Fruit fly (Drosophila melanogaster) whole organism, embryonic: ENCODE measurements around the gene DPCoAC.
A peak's percentile ranks its signal among the peaks of the same experiment; 100 is the strongest.

ENCODE experiments used
- Awh ChIP-seq: fragments of 200-800 bp; sonication (Bioruptor generic); IDR thresholded peaks from 2 replicates; pipeline ENCODE4, ENCODE4 v1.3.6; 2022; ENCODE audit warnings: missing biosample characterization, missing genetic modification characterization
- Blimp-1 ChIP-seq: fragments of 200-800 bp; sonication (Bioruptor generic); optimal IDR thresholded peaks from 3 replicates; lab custom pipeline; 2018; ENCODE audit warnings: missing biosample characterization, missing genetic modification characterization, mild to moderate bottlenecking, moderate library complexity, missing genetic modification reagents
- CG11456 ChIP-seq: fragments of 200-800 bp; sonication (Bioruptor generic); IDR thresholded peaks from 3 replicates; pipeline ENCODE4 v1.3.6; 2022; ENCODE audit warnings: missing biosample characterization, missing genetic modification characterization
- CG11504 ChIP-seq: fragments of 200-800 bp; sonication (Bioruptor generic); optimal IDR thresholded peaks from 3 replicates; lab custom pipeline; 2019; ENCODE audit warnings: missing biosample characterization, mild to moderate bottlenecking, missing genetic modification characterization, moderate library complexity
- CG11696 ChIP-seq: fragments of 200-800 bp; sonication (Bioruptor generic); IDR thresholded peaks from 2 replicates; pipeline ENCODE4 v1.3.6; 2022; ENCODE audit warnings: missing biosample characterization, missing genetic modification characterization
- CG1233 ChIP-seq: fragments of 200-800 bp; sonication (Bioruptor generic); optimal IDR thresholded peaks from 4 replicates; lab custom pipeline; 2018; ENCODE audit warnings: missing biosample characterization, mild to moderate bottlenecking, missing genetic modification characterization
- CG12769 ChIP-seq: fragments of 200-800 bp; sonication (Bioruptor generic); optimal IDR thresholded peaks from 2 replicates; lab custom pipeline; 2019; ENCODE audit warnings: missing biosample characterization, mild to moderate bottlenecking, missing genetic modification characterization, moderate library complexity
- CG14014 ChIP-seq: fragments of 200-800 bp; sonication (Bioruptor generic); IDR thresholded peaks from 2 replicates; pipeline ENCODE4 v1.3.6; 2022; ENCODE audit warnings: missing biosample characterization, missing genetic modification characterization
- CG15601 ChIP-seq: fragments of 200-800 bp; sonication (Bioruptor generic); optimal IDR thresholded peaks from 3 replicates; lab custom pipeline; 2019; ENCODE audit warnings: missing biosample characterization, mild to moderate bottlenecking, missing genetic modification characterization, moderate library complexity
- CG17359 ChIP-seq: fragments of 200-800 bp; sonication (Bioruptor generic); optimal IDR thresholded peaks from 3 replicates; lab custom pipeline; 2018; ENCODE audit warnings: missing biosample characterization, mild to moderate bottlenecking, missing genetic modification characterization, moderate library complexity
- CG17385 ChIP-seq: fragments of 200-800 bp; sonication (Bioruptor generic); optimal IDR thresholded peaks from 3 replicates; lab custom pipeline; 2018; ENCODE audit warnings: missing biosample characterization, mild to moderate bottlenecking, missing genetic modification characterization
- CG2129 ChIP-seq: fragments of 200-800 bp; sonication (Bioruptor generic); IDR thresholded peaks from 2 replicates; pipeline ENCODE4 v1.3.6; 2022; ENCODE audit warnings: missing biosample characterization, missing genetic modification characterization; ENCODE audit not compliant: partially characterized antibody
- CG2199 ChIP-seq: fragments of 200-800 bp; sonication (Bioruptor generic); IDR thresholded peaks from 3 replicates; pipeline ENCODE4 v1.3.6; 2022; ENCODE audit warnings: missing biosample characterization, missing genetic modification characterization
- CG31365 ChIP-seq: fragments of 200-800 bp; sonication (Bioruptor generic); optimal IDR thresholded peaks from 2 replicates; lab custom pipeline; 2018; ENCODE audit warnings: missing biosample characterization, mild to moderate bottlenecking, missing genetic modification characterization
- CG3847 ChIP-seq: fragments of 200-800 bp; sonication (Bioruptor generic); IDR thresholded peaks from 2 replicates; pipeline ENCODE4 v1.3.6; 2022; ENCODE audit warnings: missing biosample characterization, missing genetic modification characterization
- CG42726 ChIP-seq: fragments of 200-800 bp; sonication (Bioruptor generic); IDR thresholded peaks from 2 replicates; pipeline ENCODE4 v1.3.6; 2022; ENCODE audit warnings: missing biosample characterization, missing genetic modification characterization; ENCODE audit not compliant: partially characterized antibody
- CG43689 ChIP-seq: fragments of 200-800 bp; sonication (Bioruptor generic); IDR thresholded peaks from 2 replicates; pipeline ENCODE4 v1.3.6; 2022; ENCODE audit warnings: missing biosample characterization, missing genetic modification characterization
- CG4424 ChIP-seq: fragments of 200-800 bp; sonication (Bioruptor generic); optimal IDR thresholded peaks from 3 replicates; lab custom pipeline; 2016; ENCODE audit warnings: missing biosample characterization, missing genetic modification characterization
- CG5180 ChIP-seq: fragments of 200-800 bp; sonication (Bioruptor generic); optimal IDR thresholded peaks from 3 replicates; lab custom pipeline; 2017; ENCODE audit warnings: missing biosample characterization, missing genetic modification characterization, mild to moderate bottlenecking, moderate library complexity, missing genetic modification reagents
- CG6791 ChIP-seq: fragments of 200-800 bp; sonication (Bioruptor generic); IDR thresholded peaks from 3 replicates; pipeline ENCODE4 v1.3.6; 2022; ENCODE audit warnings: missing biosample characterization, missing genetic modification characterization; ENCODE audit not compliant: partially characterized antibody
- Deaf1 ChIP-seq: fragments of 200-800 bp; optimal IDR thresholded peaks from 3 replicates; lab custom pipeline; 2019; ENCODE audit warnings: missing biosample characterization, mild to moderate bottlenecking, missing genetic modification characterization, moderate library complexity
- Gug ChIP-seq: fragments of 200-800 bp; sonication (Bioruptor generic); IDR thresholded peaks from 4 replicates; pipeline ENCODE4 v1.3.6; 2022; ENCODE audit warnings: missing biosample characterization, missing genetic modification characterization
- HHEX ChIP-seq: fragments of 200-800 bp; sonication (Bioruptor generic); optimal IDR thresholded peaks from 3 replicates; lab custom pipeline; 2017; ENCODE audit warnings: missing biosample characterization, mild to moderate bottlenecking, missing genetic modification characterization, missing genetic modification reagents
- HLH3B ChIP-seq: fragments of 200-800 bp; sonication (Bioruptor generic); IDR thresholded peaks from 2 replicates; pipeline ENCODE4 v1.3.6; 2022; ENCODE audit warnings: missing biosample characterization, missing genetic modification characterization
- HLHmδ ChIP-seq: fragments of 200-800 bp; sonication (Bioruptor generic); optimal IDR thresholded peaks from 2 replicates; lab custom pipeline; 2018; ENCODE audit warnings: missing biosample characterization, mild to moderate bottlenecking, missing genetic modification characterization, moderate library complexity
- Hr3 ChIP-seq: fragments of 200-800 bp; sonication (Bioruptor generic); optimal IDR thresholded peaks from 3 replicates; lab custom pipeline; 2016; ENCODE audit warnings: missing biosample characterization, missing genetic modification characterization
- Max ChIP-seq: fragments of 200-800 bp; sonication (Bioruptor generic); optimal IDR thresholded peaks from 2 replicates; lab custom pipeline; 2016; ENCODE audit warnings: missing biosample characterization, mild to moderate bottlenecking, missing genetic modification characterization
- NK7.1 ChIP-seq: fragments of 200-800 bp; sonication (Bioruptor generic); optimal IDR thresholded peaks from 3 replicates; lab custom pipeline; 2016; ENCODE audit warnings: missing biosample characterization, missing genetic modification characterization
- Neu2 ChIP-seq: fragments of 200-800 bp; sonication (Bioruptor generic); optimal IDR thresholded peaks from 3 replicates; lab custom pipeline; 2016; ENCODE audit warnings: missing biosample characterization, missing genetic modification characterization, borderline replicate concordance
- NfI ChIP-seq: fragments of 200-800 bp; sonication (Bioruptor generic); optimal IDR thresholded peaks from 3 replicates; lab custom pipeline; 2018; ENCODE audit warnings: missing biosample characterization, mild to moderate bottlenecking, missing genetic modification characterization, moderate library complexity
- Ptx1 ChIP-seq: fragments of 200-800 bp; sonication (Bioruptor generic); IDR thresholded peaks from 2 replicates; pipeline ENCODE4 v1.3.6; 2022; ENCODE audit warnings: missing biosample characterization, missing genetic modification characterization
- Ssrp ChIP-seq: fragments of 200-800 bp; sonication (Bioruptor generic); optimal IDR thresholded peaks from 2 replicates; lab custom pipeline; 2018; ENCODE audit warnings: missing biosample characterization, mild to moderate bottlenecking, missing genetic modification characterization, moderate library complexity
- Xbp1 ChIP-seq: fragments of 200-800 bp; sonication (Bioruptor generic); optimal IDR thresholded peaks from 3 replicates; lab custom pipeline; 2016; ENCODE audit warnings: missing biosample characterization, mild to moderate bottlenecking, missing genetic modification characterization
- chinmo ChIP-seq: fragments of 200-800 bp; sonication (Bioruptor generic); IDR thresholded peaks from 4 replicates; pipeline ENCODE4 v1.3.6; 2022; ENCODE audit warnings: missing biosample characterization, missing genetic modification characterization; ENCODE audit not compliant: partially characterized antibody
- crp ChIP-seq, 2 experiments: fragments of 200-800 bp; sonication (Bioruptor generic); optimal IDR thresholded peaks; 2 replicates in 1 of 2; 3 replicates in 1 of 2; lab custom pipeline; 2017; ENCODE audit warnings: missing biosample characterization in 2 of 2, missing genetic modification characterization in 2 of 2, mild to moderate bottlenecking in 1 of 2, moderate library complexity in 1 of 2
- dimm ChIP-seq: fragments of 200-800 bp; sonication (Bioruptor generic); IDR thresholded peaks from 2 replicates; pipeline ENCODE4 v1.3.6; 2022; ENCODE audit warnings: missing biosample characterization, missing genetic modification characterization
- dm ChIP-seq: fragments of 200-800 bp; sonication (Bioruptor generic); optimal IDR thresholded peaks from 3 replicates; lab custom pipeline; 2016; ENCODE audit warnings: missing biosample characterization, missing genetic modification characterization
- dmrt99B ChIP-seq: fragments of 200-800 bp; sonication (Bioruptor generic); optimal IDR thresholded peaks from 2 replicates; lab custom pipeline; 2018; ENCODE audit warnings: missing biosample characterization, mild to moderate bottlenecking, missing genetic modification characterization, moderate library complexity
- ftz-f1 ChIP-seq: fragments of 200-800 bp; sonication (Bioruptor generic); optimal IDR thresholded peaks from 2 replicates; lab custom pipeline; 2016; ENCODE audit warnings: missing biosample characterization, missing genetic modification characterization
- gfzf ChIP-seq: fragments of 200-800 bp; sonication (Bioruptor generic); optimal IDR thresholded peaks from 2 replicates; lab custom pipeline; 2016; ENCODE audit warnings: missing biosample characterization, mild to moderate bottlenecking, missing genetic modification characterization, moderate library complexity
- ham ChIP-seq: fragments of 200-800 bp; sonication (Bioruptor generic); IDR thresholded peaks from 2 replicates; pipeline ENCODE4 v1.3.6; 2022; ENCODE audit warnings: missing biosample characterization, missing genetic modification characterization
- kni ChIP-seq: fragments of 200-800 bp; sonication (Bioruptor generic); optimal IDR thresholded peaks from 3 replicates; lab custom pipeline; 2017; ENCODE audit warnings: mild to moderate bottlenecking, missing biosample characterization, missing genetic modification reagents, missing genetic modification characterization
- otp ChIP-seq: fragments of 200-800 bp; sonication (Bioruptor generic); IDR thresholded peaks from 3 replicates; pipeline ENCODE4, ENCODE4 v1.3.6; 2022; ENCODE audit warnings: missing biosample characterization, missing genetic modification characterization
- sc ChIP-seq, 3 experiments: fragments of >200 bp in 2 of 3; fragments of 200-800 bp in 1 of 3; sonication (Bioruptor generic) in 1 of 3; optimal IDR thresholded peaks; 2 replicates in 2 of 3; 3 replicates in 1 of 3; lab custom pipeline; 2017; ENCODE audit warnings: mild to moderate bottlenecking in 1 of 3, missing biosample characterization in 1 of 3, missing genetic modification characterization in 1 of 3, missing genetic modification reagents in 1 of 3
- sens-2 ChIP-seq: fragments of 200-800 bp; sonication (Bioruptor generic); IDR thresholded peaks from 2 replicates; pipeline ENCODE4 v1.3.6; 2022; ENCODE audit warnings: missing biosample characterization, missing genetic modification characterization
- slou ChIP-seq: fragments of 200-800 bp; sonication (Bioruptor generic); optimal IDR thresholded peaks from 3 replicates; lab custom pipeline; 2016; ENCODE audit warnings: missing biosample characterization, missing genetic modification characterization
- tll ChIP-seq, 2 experiments: fragments of 200-800 bp in 1 of 2; fragments of >200 bp in 1 of 2; sonication (Bioruptor generic) in 1 of 2; optimal IDR thresholded peaks; 2 replicates each; lab custom pipeline; 2017 to 2019; ENCODE audit warnings: missing biosample characterization in 2 of 2, missing genetic modification characterization in 2 of 2, mild to moderate bottlenecking in 1 of 2, moderate library complexity in 1 of 2
- yki ChIP-seq: fragments of >200 bp; optimal IDR thresholded peaks from 3 replicates; lab custom pipeline; 2018
- zen ChIP-seq: fragments of 200-800 bp; sonication (Bioruptor generic); optimal IDR thresholded peaks from 3 replicates; lab custom pipeline; 2018; ENCODE audit warnings: missing biosample characterization, mild to moderate bottlenecking, missing genetic modification characterization, moderate library complexity

The DPCoAC gene

DNA sequence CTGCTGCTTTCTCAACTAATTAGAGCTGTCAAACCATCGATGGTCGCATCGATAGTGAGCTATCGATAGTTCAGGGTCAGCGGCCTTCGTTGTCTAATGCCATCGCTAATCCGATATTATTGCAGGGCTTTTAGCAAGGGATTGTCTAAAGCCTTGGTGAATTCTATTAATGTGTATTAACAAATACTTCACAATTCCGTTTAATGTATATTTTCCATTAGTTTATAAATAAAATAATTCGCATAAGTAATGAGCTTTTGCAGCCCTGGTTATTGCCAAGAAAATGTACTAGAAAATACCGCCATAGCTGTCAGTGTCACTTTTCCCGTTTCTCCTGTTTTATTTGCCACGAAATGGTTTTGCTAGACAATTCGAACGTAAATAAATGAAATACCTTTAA lies 22.3 kb upstream of the DPCoAC start, which contains the start of the genes EloB and Srp14 (continued):
- TF ChIP-seq dmrt99B (tag; lab: Kevin White, UChicago) (no peak), Ptx1 (peak; percentile 80), CG31365 (peak; percentile 42), dm (GFP tag; lab: Kevin White, UChicago) (peak; percentile 62), CG11504 (tag; lab: Kevin White, UChicago) (no peak), crp (GFP tag; optimal IDR thresholded peaks at IDR 0.05; lab: Kevin White, UChicago) (peak in 1 of 2 experiments; percentile 27), CG4424 (GFP tag; lab: Kevin White, UChicago) (peak; percentile 84), sc (optimal IDR thresholded peaks at IDR 0.05; lab: Kevin White, UChicago) (no peak), sc (GFP tag; optimal IDR thresholded peaks at IDR 0.05; lab: Kevin White, UChicago) (no peak), otp (GFP tag; lab: Robert Waterston, UW) (peak; percentile 66; the same call in 2 of the 3 replicates), NfI (GFP tag; lab: Kevin White, UChicago) (peak; percentile 77), Hr3 (GFP tag; lab: Kevin White, UChicago) (peak; percentile 78), HLHmδ (GFP tag; lab: Kevin White, UChicago) (no peak), CG14014 (GFP tag; lab: Robert Waterston, UW) (peak; percentile 79), CG17359 (peak; percentile 74), CG5180 (GFP tag; lab: Kevin White, UChicago) (no peak), dimm (GFP tag; lab: Robert Waterston, UW) (0 out of 2 replicates have a peak, but pooled peaks have one; percentile 40), Awh (GFP tag; lab: Robert Waterston, UW) (peak; percentile 43; the same call in 1 of the 2 replicates), Blimp-1 (GFP tag; lab: Kevin White, UChicago) (peak; percentile 73), slou (GFP tag; lab: Kevin White, UChicago) (peak; percentile 73), Deaf1 (tag; lab: Kevin White, UChicago) (no peak), sens-2 (GFP tag; lab: Robert Waterston, UW) (no peak), CG6791 (peak; percentile 96), ftz-f1 (GFP tag; lab: Kevin White, UChicago) (peak; percentile 100), CG12769 (peak; percentile 87), Xbp1 (GFP tag; lab: Kevin White, UChicago) (peak; percentile 88), zen (tag; lab: Kevin White, UChicago) (peak; percentile 85), CG1233 (GFP tag; lab: Kevin White, UChicago) (peak; percentile 74), yki (no peak), ham (GFP tag; lab: Robert Waterston, UW) (no peak), CG17385 (GFP tag; lab: Kevin White, UChicago) (peak; percentile 73), HHEX (GFP tag; lab: Kevin White, UChicago) (peak; percentile 42), Neu2 (no peak), tll (GFP tag; optimal IDR thresholded peaks at IDR 0.05; lab: Kevin White, UChicago) (peak in 1 of 2 experiments; percentile 28), Max (peak; percentile 79), NK7.1 (GFP tag; lab: Kevin White, UChicago) (peak; percentile 24), CG2199 (GFP tag; lab: Robert Waterston, UW) (no peak; the same call in 2 of the 3 replicates), HLH3B (GFP tag; lab: Robert Waterston, UW) (peak; percentile 63), CG2129 (peak; percentile 95), kni (GFP tag; lab: Kevin White, UChicago) (peak; percentile 54), CG15601 (tag; lab: Kevin White, UChicago) (peak; percentile 84), CG11456 (GFP tag; lab: Robert Waterston, UW) (peak; percentile 84), Ssrp (peak; percentile 73), CG3847 (GFP tag; lab: Robert Waterston, UW) (peak; percentile 87), CG43689 (GFP tag; lab: Robert Waterston, UW) (peak; percentile 53; the same call in 1 of the 2 replicates), Gug (GFP tag; lab: Robert Waterston, UW) (peak; percentile 86), CG11696 (no peak), CG42726 (GFP tag; lab: Robert Waterston, UW) (peak; percentile 95), gfzf (peak; percentile 78), chinmo (GFP tag; lab: Robert Waterston, UW) (peak; percentile 92)
